Worm (Caenorhabditis elegans): ENCODE results near the gene nth-1.

ce11 chrIII:4300989-4301498 is 7.0 kb upstream of the nth-1 start, which contains the start of gene R10E4.11:
- TF ChIP-seq ztf-23 (GFP tag; IDR thresholded peaks at IDR 0.05) = no peak
- TF ChIP-seq flt-1 (GFP tag; IDR thresholded peaks at IDR 0.05) = no peak
- TF ChIP-seq T22C8.4 (GFP tag; IDR thresholded peaks at IDR 0.05) = no peak
- no peak for TF ChIP-seq klf-2 (GFP tag; conservative IDR thresholded peaks at IDR 0.05)
- TF ChIP-seq tab-1 (GFP tag; IDR thresholded peaks at IDR 0.05) = no peak
- TF ChIP-seq cog-1 (tag; optimal IDR thresholded peaks at IDR 0.05) = no peak
- no peak for TF ChIP-seq ztf-29 (GFP tag; IDR thresholded peaks at IDR 0.05)

Measured in whole organism, midembryonic.